Fruit fly (Drosophila melanogaster) whole organism, embryonic: Measurements from ENCODE around the gene CG7766.

ENCODE experiments used
- Abd-B ChIP-seq: fragments of 200-800 bp; sonication (Bioruptor generic); optimal IDR thresholded peaks from 2 replicates; lab custom pipeline; 2018; ENCODE audit warnings: missing biosample characterization, mild to moderate bottlenecking, missing genetic modification characterization, moderate library complexity
- Bteb2 ChIP-seq: fragments of 200-800 bp; sonication (Bioruptor generic); optimal IDR thresholded peaks from 2 replicates; lab custom pipeline; 2016; ENCODE audit warnings: missing biosample characterization, missing genetic modification characterization
- CG10274 ChIP-seq: fragments of 200-800 bp; sonication (Bioruptor generic); optimal IDR thresholded peaks from 3 replicates; lab custom pipeline; 2017; ENCODE audit warnings: missing biosample characterization, mild to moderate bottlenecking, missing genetic modification characterization
- CG11085 ChIP-seq: fragments of 200-800 bp; sonication (Bioruptor generic); IDR thresholded peaks from 2 replicates; pipeline ENCODE4 v1.3.6; 2022; ENCODE audit warnings: missing biosample characterization, missing genetic modification characterization
- CG11247 ChIP-seq: fragments of 200-800 bp; sonication (Bioruptor generic); IDR thresholded peaks from 2 replicates; pipeline ENCODE4 v1.3.6; 2022; ENCODE audit warnings: missing biosample characterization, missing genetic modification characterization
- CG12236 ChIP-seq: fragments of 200-800 bp; sonication (Bioruptor generic); optimal IDR thresholded peaks from 2 replicates; lab custom pipeline; 2016; ENCODE audit warnings: missing biosample characterization, missing genetic modification characterization
- CG13775 ChIP-seq: fragments of 200-800 bp; sonication (Bioruptor generic); optimal IDR thresholded peaks from 3 replicates; lab custom pipeline; 2017; ENCODE audit warnings: missing biosample characterization, mild to moderate bottlenecking, missing genetic modification characterization
- CG14014 ChIP-seq: fragments of 200-800 bp; sonication (Bioruptor generic); IDR thresholded peaks from 2 replicates; pipeline ENCODE4 v1.3.6; 2022; ENCODE audit warnings: missing biosample characterization, missing genetic modification characterization
- CG15073 ChIP-seq: fragments of 200-800 bp; sonication (Bioruptor generic); optimal IDR thresholded peaks from 2 replicates; lab custom pipeline; 2016; ENCODE audit warnings: missing biosample characterization, missing genetic modification characterization
- CG1529 ChIP-seq: fragments of 200-800 bp; sonication (Bioruptor generic); optimal IDR thresholded peaks from 3 replicates; lab custom pipeline; 2018; ENCODE audit warnings: missing biosample characterization, missing genetic modification characterization
- CG32772 ChIP-seq: fragments of 200-800 bp; sonication (Bioruptor generic); IDR thresholded peaks from 2 replicates; pipeline ENCODE4 v1.3.6; 2022; ENCODE audit warnings: missing biosample characterization, missing genetic modification characterization
- CG3281 ChIP-seq: fragments of 200-800 bp; sonication (Bioruptor generic); optimal IDR thresholded peaks from 3 replicates; lab custom pipeline; 2017; ENCODE audit warnings: missing biosample characterization, mild to moderate bottlenecking, missing genetic modification characterization
- CG34422 ChIP-seq: fragments of 200-800 bp; sonication (Bioruptor generic); IDR thresholded peaks from 3 replicates; pipeline ENCODE4 v1.3.6; 2022; ENCODE audit warnings: missing biosample characterization, missing genetic modification characterization
- CG3847 ChIP-seq: fragments of 200-800 bp; sonication (Bioruptor generic); IDR thresholded peaks from 2 replicates; pipeline ENCODE4 v1.3.6; 2022; ENCODE audit warnings: missing biosample characterization, missing genetic modification characterization
- CG3995 ChIP-seq: fragments of 200-800 bp; sonication (Bioruptor generic); optimal IDR thresholded peaks from 3 replicates; lab custom pipeline; 2016; ENCODE audit warnings: missing biosample characterization, missing genetic modification characterization
- CG4617 ChIP-seq: fragments of 200-800 bp; sonication (Bioruptor generic); optimal IDR thresholded peaks from 3 replicates; lab custom pipeline; 2016; ENCODE audit warnings: missing biosample characterization, missing genetic modification characterization, borderline replicate concordance
- CG4730 ChIP-seq: fragments of 200-800 bp; sonication (Bioruptor generic); IDR thresholded peaks from 2 replicates; pipeline ENCODE4 v1.3.6; 2022; ENCODE audit warnings: missing biosample characterization, missing genetic modification characterization
- CG6683 ChIP-seq: fragments of 200-800 bp; sonication (Bioruptor generic); optimal IDR thresholded peaks from 2 replicates; lab custom pipeline; 2017; ENCODE audit warnings: missing biosample characterization, mild to moderate bottlenecking, missing genetic modification characterization, missing genetic modification reagents
- CG6765 ChIP-seq: fragments of 200-800 bp; sonication (Bioruptor generic); optimal IDR thresholded peaks from 3 replicates; lab custom pipeline; 2017; ENCODE audit warnings: missing biosample characterization, mild to moderate bottlenecking, missing genetic modification characterization
- CoRest ChIP-seq: fragments of 200-800 bp; sonication (Bioruptor generic); optimal IDR thresholded peaks from 3 replicates; lab custom pipeline; 2018; ENCODE audit warnings: missing biosample characterization, mild to moderate bottlenecking, missing genetic modification characterization, moderate library complexity
- Doc2 ChIP-seq: fragments of 200-800 bp; sonication (Bioruptor generic); IDR thresholded peaks from 2 replicates; pipeline ENCODE4 v1.3.6; 2022; ENCODE audit warnings: missing biosample characterization, missing genetic modification characterization
- H15 ChIP-seq: fragments of 200-800 bp; sonication (Bioruptor generic); IDR thresholded peaks from 3 replicates; pipeline ENCODE4 v1.3.6; 2022; ENCODE audit warnings: missing biosample characterization, missing genetic modification characterization
- Hr39 ChIP-seq: fragments of >200 bp; optimal IDR thresholded peaks from 2 replicates; lab custom pipeline; 2017
- Max ChIP-seq: fragments of 200-800 bp; sonication (Bioruptor generic); optimal IDR thresholded peaks from 2 replicates; lab custom pipeline; 2016; ENCODE audit warnings: missing biosample characterization, mild to moderate bottlenecking, missing genetic modification characterization
- Neu2 ChIP-seq: fragments of 200-800 bp; sonication (Bioruptor generic); optimal IDR thresholded peaks from 3 replicates; lab custom pipeline; 2016; ENCODE audit warnings: missing biosample characterization, missing genetic modification characterization, borderline replicate concordance
- Nf-YB ChIP-seq: fragments of 200-800 bp; sonication (Bioruptor generic); optimal IDR thresholded peaks from 3 replicates; lab custom pipeline; 2019; ENCODE audit warnings: missing biosample characterization, mild to moderate bottlenecking, missing genetic modification characterization, moderate library complexity
- PHDP ChIP-seq: fragments of 200-800 bp; sonication (Bioruptor generic); optimal IDR thresholded peaks from 3 replicates; lab custom pipeline; 2018; ENCODE audit warnings: missing biosample characterization, mild to moderate bottlenecking, missing genetic modification characterization, moderate library complexity
- Rfx ChIP-seq: fragments of 200-800 bp; sonication (Bioruptor generic); IDR thresholded peaks from 2 replicates; pipeline ENCODE4 v1.3.6; 2022; ENCODE audit warnings: missing biosample characterization, missing genetic modification characterization
- Sox100B ChIP-seq: fragments of 200-800 bp; sonication (Bioruptor generic); optimal IDR thresholded peaks from 3 replicates; lab custom pipeline; 2018; ENCODE audit warnings: missing biosample characterization, mild to moderate bottlenecking, missing genetic modification characterization
- Sox102F ChIP-seq: fragments of 200-800 bp; sonication (Bioruptor generic); optimal IDR thresholded peaks from 2 replicates; lab custom pipeline; 2018; ENCODE audit warnings: missing biosample characterization, mild to moderate bottlenecking, missing genetic modification characterization, moderate library complexity
- Usf ChIP-seq: fragments of 200-800 bp; sonication (Bioruptor generic); optimal IDR thresholded peaks from 2 replicates; lab custom pipeline; 2017; ENCODE audit warnings: missing genotype, missing biosample characterization, missing genetic modification characterization
- bcd ChIP-seq: fragments of 200-800 bp; sonication (Bioruptor generic); optimal IDR thresholded peaks from 2 replicates; lab custom pipeline; 2017; ENCODE audit warnings: missing biosample characterization, mild to moderate bottlenecking, missing genetic modification characterization
- bsh ChIP-seq, 2 experiments: fragments of 200-800 bp; sonication (Bioruptor generic); optimal IDR thresholded peaks; 2 replicates each; lab custom pipeline; 2017 to 2018; ENCODE audit warnings: mild to moderate bottlenecking in 2 of 2, missing biosample characterization in 2 of 2, missing genetic modification characterization in 2 of 2, moderate library complexity in 1 of 2
- dan ChIP-seq: fragments of 200-800 bp; sonication (Bioruptor generic); IDR thresholded peaks from 2 replicates; pipeline ENCODE4 v1.3.6; 2022; ENCODE audit warnings: missing biosample characterization, missing genetic modification characterization
- dati ChIP-seq: fragments of 200-800 bp; sonication (Bioruptor generic); IDR thresholded peaks from 2 replicates; pipeline ENCODE4 v1.3.6; 2022; ENCODE audit warnings: missing biosample characterization, missing genetic modification characterization
- gt ChIP-seq: fragments of 200-800 bp; sonication (Bioruptor generic); IDR thresholded peaks from 2 replicates; pipeline ENCODE4 v1.3.6; 2022; ENCODE audit warnings: missing biosample characterization, missing genetic modification characterization
- hbn ChIP-seq: fragments of 200-800 bp; sonication (Bioruptor generic); IDR thresholded peaks from 2 replicates; pipeline ENCODE4 v1.3.6; 2022; ENCODE audit warnings: missing biosample characterization, missing genetic modification characterization; ENCODE audit not compliant: partially characterized antibody
- jigr1 ChIP-seq: fragments of 200-800 bp; sonication (Bioruptor generic); IDR thresholded peaks from 3 replicates; pipeline ENCODE4 v1.3.6; 2022; ENCODE audit warnings: missing biosample characterization, missing genetic modification characterization
- kay ChIP-seq: fragments of 200-800 bp; sonication (Bioruptor generic); optimal IDR thresholded peaks from 2 replicates; lab custom pipeline; 2016; ENCODE audit warnings: missing biosample characterization, missing genetic modification characterization
- klu ChIP-seq: fragments of 200-800 bp; sonication (Bioruptor generic); IDR thresholded peaks from 2 replicates; pipeline ENCODE4 v1.3.6; 2022; ENCODE audit warnings: missing biosample characterization, missing genetic modification characterization
- knrl ChIP-seq: fragments of 200-800 bp; sonication (Bioruptor generic); IDR thresholded peaks from 3 replicates; pipeline ENCODE4 v1.3.6; 2022; ENCODE audit warnings: missing biosample characterization, missing genetic modification characterization; ENCODE audit not compliant: partially characterized antibody
- lbe ChIP-seq: fragments of 200-800 bp; sonication (Bioruptor generic); optimal IDR thresholded peaks from 2 replicates; lab custom pipeline; 2016; ENCODE audit warnings: missing biosample characterization, mild to moderate bottlenecking, missing genetic modification characterization
- lilli ChIP-seq: fragments of 200-800 bp; sonication (Bioruptor generic); optimal IDR thresholded peaks from 3 replicates; lab custom pipeline; 2016; ENCODE audit warnings: missing biosample characterization, missing genetic modification characterization
- otp ChIP-seq: fragments of 200-800 bp; sonication (Bioruptor generic); IDR thresholded peaks from 3 replicates; pipeline ENCODE4, ENCODE4 v1.3.6; 2022; ENCODE audit warnings: missing biosample characterization, missing genetic modification characterization
- peb ChIP-seq: fragments of 200-800 bp; sonication (Bioruptor generic); IDR thresholded peaks from 2 replicates; pipeline ENCODE4 v1.3.6; 2022; ENCODE audit warnings: missing biosample characterization, missing genetic modification characterization
- pros ChIP-seq: fragments of 200-800 bp; sonication (Bioruptor generic); optimal IDR thresholded peaks from 3 replicates; lab custom pipeline; 2019; ENCODE audit warnings: missing biosample characterization, mild to moderate bottlenecking, missing genetic modification characterization, moderate library complexity
- psq ChIP-seq: fragments of 200-800 bp; sonication (Bioruptor generic); optimal IDR thresholded peaks from 2 replicates; lab custom pipeline; 2017; ENCODE audit warnings: missing biosample characterization, missing genetic modification characterization
- salm ChIP-seq: fragments of 200-800 bp; sonication (Bioruptor generic); optimal IDR thresholded peaks from 2 replicates; lab custom pipeline; 2018; ENCODE audit warnings: missing biosample characterization, mild to moderate bottlenecking, missing genetic modification characterization
- shn ChIP-seq: fragments of 200-800 bp; sonication (Bioruptor generic); optimal IDR thresholded peaks from 3 replicates; lab custom pipeline; 2016; ENCODE audit warnings: missing biosample characterization, missing genetic modification characterization
- tna ChIP-seq: fragments of 200-800 bp; sonication (Bioruptor generic); IDR thresholded peaks from 2 replicates; pipeline ENCODE4 v1.3.6; 2022; ENCODE audit warnings: missing biosample characterization, missing genetic modification characterization; ENCODE audit not compliant: partially characterized antibody
- zf30C ChIP-seq: fragments of 200-800 bp; sonication (Bioruptor generic); optimal IDR thresholded peaks from 3 replicates; lab custom pipeline; 2018; ENCODE audit warnings: missing biosample characterization, mild to moderate bottlenecking, missing genetic modification characterization
- zfh2 ChIP-seq: fragments of 200-800 bp; sonication (Bioruptor generic); optimal IDR thresholded peaks from 2 replicates; lab custom pipeline; 2016; ENCODE audit warnings: missing biosample characterization, missing genetic modification characterization

The CG7766 gene

dm6 chrX:9141219-9141618, 37.7 kb upstream of the CG7766 start (continued):
- TF ChIP-seq bsh (GFP tag; optimal IDR thresholded peaks at IDR 0.05; lab: Kevin White, UChicago) (peak; percentile 26 to 80), CG4730 (GFP tag; lab: Robert Waterston, UW) (peak; percentile 67), Hr39 (no peak), klu (peak; percentile 45; the same call in 1 of the 2 replicates), bcd (peak; percentile 53), zfh2 (GFP tag; lab: Kevin White, UChicago) (peak; percentile 13), jigr1 (GFP tag; lab: Robert Waterston, UW) (peak; percentile 75; the same call in 2 of the 3 replicates), CG11085 (GFP tag; lab: Robert Waterston, UW) (peak; percentile 75), dan (GFP tag; lab: Robert Waterston, UW) (peak; percentile 76), Usf (GFP tag; lab: Kevin White, UChicago) (peak; percentile 42), Rfx (GFP tag; lab: Robert Waterston, UW) (peak; percentile 89), CG3281 (GFP tag; lab: Kevin White, UChicago) (peak; percentile 62), kay (GFP tag; lab: Kevin White, UChicago) (peak; percentile 21), dati (GFP tag; lab: Robert Waterston, UW) (peak; percentile 67), CG3847 (peak; percentile 76), CG13775 (peak; percentile 40), CG6683 (GFP tag; lab: Kevin White, UChicago) (peak; percentile 20), CG6765 (GFP tag; lab: Kevin White, UChicago) (peak; percentile 43), CG34422 (GFP tag; lab: Robert Waterston, UW) (peak; percentile 88), knrl (GFP tag; lab: Robert Waterston, UW) (0 out of 3 replicates have a peak, but pooled peaks have one; percentile 23), PHDP (tag; lab: Kevin White, UChicago) (peak; percentile 53), Sox102F (GFP tag; lab: Kevin White, UChicago) (no peak), CG14014 (GFP tag; lab: Robert Waterston, UW) (peak; percentile 79), peb (GFP tag; lab: Robert Waterston, UW) (peak; percentile 77), CG12236 (GFP tag; lab: Kevin White, UChicago) (peak; percentile 17), H15 (GFP tag; lab: Robert Waterston, UW) (peak; percentile 85), otp (peak; percentile 88), Bteb2 (no peak), CG1529 (peak; percentile 45), hbn (GFP tag; lab: Robert Waterston, UW) (no peak), CG4617 (GFP tag; lab: Kevin White, UChicago) (peak; percentile 22), CG11247 (GFP tag; lab: Robert Waterston, UW) (peak; percentile 72), zf30C (GFP tag; lab: Kevin White, UChicago) (no peak), CG3995 (GFP tag; lab: Kevin White, UChicago) (no peak), Max (GFP tag; lab: Kevin White, UChicago) (no peak), salm (tag; lab: Kevin White, UChicago) (peak; percentile 18), CoRest (tag; lab: Kevin White, UChicago) (peak; percentile 72), gt (GFP tag; lab: Robert Waterston, UW) (peak; percentile 85), Doc2 (no peak), CG32772 (GFP tag; lab: Robert Waterston, UW) (peak; percentile 78), psq (GFP tag; lab: Kevin White, UChicago) (peak; percentile 1), CG15073 (GFP tag; lab: Kevin White, UChicago) (no peak), Sox100B (GFP tag; lab: Kevin White, UChicago) (no peak), Nf-YB (GFP tag; lab: Kevin White, UChicago) (peak; percentile 25), Abd-B (GFP tag; lab: Kevin White, UChicago) (peak; percentile 70), CG10274 (GFP tag; lab: Kevin White, UChicago) (no peak), tna (GFP tag; lab: Robert Waterston, UW) (no peak), pros (GFP tag; lab: Kevin White, UChicago) (peak; percentile 75), lbe (GFP tag; lab: Kevin White, UChicago) (no peak), shn (GFP tag; lab: Kevin White, UChicago) (peak; percentile 43), lilli (GFP tag; lab: Kevin White, UChicago) (peak; percentile 68), Neu2 (GFP tag; lab: Kevin White, UChicago) (no peak)
